Fruit fly (Drosophila melanogaster): ENCODE results near the gene MME1.

Gene MME1

DNA sequence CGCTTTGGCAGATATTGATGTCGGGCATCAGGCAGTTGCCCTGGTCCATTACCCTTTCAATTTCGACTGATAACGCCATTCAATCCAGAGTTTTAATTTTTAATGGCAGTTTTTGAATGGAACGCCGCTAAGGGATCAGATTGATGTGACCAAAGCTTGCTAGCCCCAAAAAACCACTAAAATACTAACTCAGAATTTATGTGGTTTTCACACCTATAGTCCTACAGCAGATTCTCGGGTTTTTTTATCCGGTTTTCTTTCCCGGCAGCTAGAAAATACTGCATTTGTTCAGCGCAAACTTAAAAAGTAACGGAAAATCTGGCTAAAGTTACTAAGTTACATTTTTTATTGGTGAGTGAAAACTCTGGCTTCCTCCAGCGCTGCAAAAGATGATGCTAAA lies 38.4 kb downstream of the MME1 start, which contains the start of gene Nuf2 (continued):
- no peak for TF ChIP-seq gcm (GFP tag; optimal IDR thresholded peaks at IDR 0.05)
- TF ChIP-seq CG2712 (tag; optimal IDR thresholded peaks at IDR 0.05) = peak; percentile 13
- TF ChIP-seq Oaz (GFP tag; IDR thresholded peaks at IDR 0.05) = no peak
- TF ChIP-seq CG17361 (GFP tag; IDR thresholded peaks at IDR 0.05) = no peak
- TF ChIP-seq fd3F (GFP tag; optimal IDR thresholded peaks at IDR 0.05) = no peak
- no peak for TF ChIP-seq wor (GFP tag; IDR thresholded peaks at IDR 0.05)
- peak; percentile 35; the same call in 1 of the 3 replicates for TF ChIP-seq knrl (GFP tag; IDR thresholded peaks at IDR 0.05; ENCODE audit: partially characterized antibody)
- no peak for TF ChIP-seq CG3838 (GFP tag; optimal IDR thresholded peaks at IDR 0.05)
- no peak for TF ChIP-seq CG18619 (GFP tag; optimal IDR thresholded peaks at IDR 0.05)
- TF ChIP-seq crol (GFP tag; IDR thresholded peaks at IDR 0.05) = no peak
- TF ChIP-seq Hr78 (GFP tag; optimal IDR thresholded peaks at IDR 0.05) = no peak
- TF ChIP-seq tio (GFP tag; optimal IDR thresholded peaks at IDR 0.05) = no peak
- peak; percentile 8; the same call in 1 of the 2 replicates for TF ChIP-seq NFAT (GFP tag; IDR thresholded peaks at IDR 0.05)
- no peak for TF ChIP-seq Bgb (GFP tag; IDR thresholded peaks at IDR 0.05; ENCODE audit: partially characterized antibody)
- TF ChIP-seq CG4854 (GFP tag; optimal IDR thresholded peaks at IDR 0.05) = no peak
- TF ChIP-seq grau (tag; optimal IDR thresholded peaks at IDR 0.05) = no peak
- TF ChIP-seq CG12236 (GFP tag; optimal IDR thresholded peaks at IDR 0.05) = no peak
- no peak for TF ChIP-seq so (GFP tag; IDR thresholded peaks at IDR 0.05)
- TF ChIP-seq CG31388 (GFP tag; optimal IDR thresholded peaks at IDR 0.05) = no peak
- peak; percentile 25 for TF ChIP-seq CG17186 (GFP tag; optimal IDR thresholded peaks at IDR 0.05)
- TF ChIP-seq pfk (GFP tag; optimal IDR thresholded peaks at IDR 0.05) = no peak
- peak; percentile 84 for TF ChIP-seq Sry-β (GFP tag; optimal IDR thresholded peaks at IDR 0.05)
- TF ChIP-seq CG11085 (GFP tag; IDR thresholded peaks at IDR 0.05) = no peak
- no peak for TF ChIP-seq danr (GFP tag; IDR thresholded peaks at IDR 0.05)
- TF ChIP-seq jigr1 (GFP tag; IDR thresholded peaks at IDR 0.05) = no peak
- TF ChIP-seq tin (GFP tag; optimal IDR thresholded peaks at IDR 0.05) = no peak
- no peak for TF ChIP-seq vnd (GFP tag; IDR thresholded peaks at IDR 0.05; ENCODE audit: partially characterized antibody)
- no peak for TF ChIP-seq CG8359 (GFP tag; optimal IDR thresholded peaks at IDR 0.05; ENCODE audit: borderline replicate concordance)
- TF ChIP-seq Doc2 (GFP tag; IDR thresholded peaks at IDR 0.05) = no peak
- TF ChIP-seq exex (tag; optimal IDR thresholded peaks at IDR 0.05) = no peak
- no peak for TF ChIP-seq tll (GFP tag; optimal IDR thresholded peaks at IDR 0.05)
- no peak for TF ChIP-seq ro (GFP tag; IDR thresholded peaks at IDR 0.05)
- TF ChIP-seq CG10543 (GFP tag; optimal IDR thresholded peaks at IDR 0.05) = no peak
- TF ChIP-seq CG33213 (GFP tag; optimal IDR thresholded peaks at IDR 0.05) = peak; percentile 69
- TF ChIP-seq Dek (tag; optimal IDR thresholded peaks at IDR 0.05) = no peak
- no peak for TF ChIP-seq crp (GFP tag; optimal IDR thresholded peaks at IDR 0.05)
- peak; percentile 67 for TF ChIP-seq Med (GFP tag)
- no peak for TF ChIP-seq mam (GFP tag; optimal IDR thresholded peaks at IDR 0.05)
- no peak for TF ChIP-seq CG14965 (GFP tag; optimal IDR thresholded peaks at IDR 0.05; ENCODE audit: borderline replicate concordance)
- no peak for TF ChIP-seq rib (GFP tag; IDR thresholded peaks at IDR 0.05)
- TF ChIP-seq Ravus (GFP tag; IDR thresholded peaks at IDR 0.05) = no peak
- no peak for TF ChIP-seq tgo (GFP tag; IDR thresholded peaks at IDR 0.05)
- no peak for TF ChIP-seq fru (optimal IDR thresholded peaks at IDR 0.05)
- TF ChIP-seq CG12155 (GFP tag; optimal IDR thresholded peaks at IDR 0.05) = no peak
- no peak for TF ChIP-seq Optix (GFP tag; IDR thresholded peaks at IDR 0.05)
- peak in 1 of 2 experiments; percentile 24 for TF ChIP-seq Pdp1 (GFP tag; optimal IDR thresholded peaks at IDR 0.05)
- no peak for TF ChIP-seq CG3281 (GFP tag; optimal IDR thresholded peaks at IDR 0.05)
- no peak for TF ChIP-seq dmrt99B (tag; optimal IDR thresholded peaks at IDR 0.05)
